Worm (Caenorhabditis elegans): ENCODE data around the gene glb-21.

Gene glb-21

DNA sequence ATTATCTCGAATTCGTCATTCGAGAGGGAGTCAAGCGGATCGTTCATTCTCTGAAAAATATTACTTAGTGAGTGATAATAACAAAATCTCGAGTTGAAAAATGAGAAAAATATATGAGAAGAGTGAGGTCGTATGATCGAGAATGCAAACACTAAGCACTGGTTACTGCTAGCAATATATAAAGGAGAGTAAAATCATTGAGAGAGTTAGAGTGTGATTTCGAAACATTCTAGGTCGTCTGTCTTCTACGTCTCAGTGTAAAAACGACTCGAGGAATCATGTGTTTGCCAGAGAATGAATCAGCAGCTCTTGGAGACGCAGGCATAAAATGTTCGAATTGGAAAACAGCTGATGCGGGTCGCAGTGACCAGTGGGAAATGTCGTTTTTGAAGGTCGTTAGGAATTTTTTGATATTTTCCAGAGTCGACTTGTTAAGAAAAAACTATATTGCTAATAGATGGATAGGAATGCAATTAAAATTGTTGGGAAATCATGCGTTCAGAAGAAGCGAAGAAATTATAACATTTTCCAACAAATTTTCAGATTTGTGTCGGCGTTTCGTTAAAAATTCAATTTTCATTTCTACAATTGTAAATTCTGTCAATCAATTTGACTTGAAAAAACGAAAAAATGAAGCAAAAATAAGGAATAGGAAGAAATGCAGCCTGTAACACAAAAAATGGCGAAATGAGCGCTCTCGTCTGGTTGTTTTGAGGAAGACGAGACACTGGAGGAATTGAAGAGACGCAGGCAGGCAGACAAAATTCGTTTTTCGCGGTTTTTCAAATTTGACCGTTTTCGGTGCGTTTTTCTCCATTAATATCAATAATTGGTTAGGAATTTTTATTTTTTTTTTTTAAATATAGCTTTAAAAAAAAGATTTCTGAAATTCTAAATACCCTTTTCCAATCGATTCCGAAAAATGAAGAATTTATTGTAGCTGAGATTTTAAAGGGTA, 14.3 kb downstream of the glb-21 start, which contains the start of gene allo-1 (continued):
- no peak for TF ChIP-seq alr-1 (tag; optimal IDR thresholded peaks at IDR 0.05; ENCODE audit: borderline replicate concordance)
- TF ChIP-seq nhr-71 (tag; optimal IDR thresholded peaks at IDR 0.05): peak; percentile 87
- peak; percentile 65 to 90 for TF ChIP-seq efl-1 (optimal IDR thresholded peaks at IDR 0.05)
- peak; percentile 90 to 99 for TF ChIP-seq efl-1 (GFP tag; optimal IDR thresholded peaks at IDR 0.05 in 1 of 2)
- TF ChIP-seq xbp-1 (tag; optimal IDR thresholded peaks at IDR 0.05): peak; percentile 46
- TF ChIP-seq unc-86 (tag; optimal IDR thresholded peaks at IDR 0.05): peak; percentile 23
- peak; percentile 84 for TF ChIP-seq jun-1 (tag; optimal IDR thresholded peaks at IDR 0.05)
- no peak for TF ChIP-seq ets-5 (GFP tag; IDR thresholded peaks at IDR 0.05)
- no peak for TF ChIP-seq dsc-1 (tag; optimal IDR thresholded peaks at IDR 0.05)

DNA sequence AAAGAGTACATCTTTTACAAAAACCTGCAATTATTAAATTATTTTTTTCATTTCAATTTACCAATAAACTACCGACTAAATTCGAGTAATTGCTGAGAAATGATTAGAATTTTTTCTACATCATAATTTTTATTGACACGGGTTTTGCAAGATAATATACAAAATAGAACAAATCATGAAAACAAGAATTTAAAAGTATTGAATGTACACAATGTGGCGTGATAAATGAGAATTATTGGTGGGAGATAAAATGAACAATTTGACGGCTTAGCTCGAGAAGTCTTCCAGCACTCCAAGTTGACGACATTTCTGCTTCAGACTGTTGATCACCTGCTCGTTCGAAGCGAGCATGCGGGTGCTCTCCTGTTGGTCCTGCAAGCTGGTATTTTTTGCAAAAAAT, 16.4 kb downstream of the glb-21 start, which contains the start of gene R102.4:
R102.4 (minus strand) TSS at position 101 of the 400 bp plus-strand sequence.
- TF ChIP-seq lir-3 (tag; optimal IDR thresholded peaks at IDR 0.05; ENCODE audit: poor library complexity) (no peak), snpc-4 (tag; optimal IDR thresholded peaks at IDR 0.05) (no peak), fkh-10 (GFP tag; optimal IDR thresholded peaks at IDR 0.05) (no peak), unc-98 (GFP tag; IDR thresholded peaks at IDR 0.05) (no peak), C34B4.2 (tag; optimal IDR thresholded peaks at IDR 0.05) (no peak), nhr-84 (tag; optimal IDR thresholded peaks at IDR 0.05) (no peak), elt-3 (tag; optimal IDR thresholded peaks at IDR 0.05) (no peak), ceh-63 (GFP tag; optimal IDR thresholded peaks at IDR 0.05) (no peak), F16B12.6 (tag; optimal IDR thresholded peaks at IDR 0.05) (no peak), ceh-82 (tag; optimal IDR thresholded peaks at IDR 0.05) (no peak), efl-1 (optimal IDR thresholded peaks at IDR 0.05) (no peak), efl-1 (GFP tag; optimal IDR thresholded peaks at IDR 0.05 in 1 of 2) (no peak), unc-62 (GFP tag; optimal IDR thresholded peaks at IDR 0.05) (no peak), lin-35 (GFP tag; optimal IDR thresholded peaks at IDR 0.05) (no peak), nhr-90 (tag; optimal IDR thresholded peaks at IDR 0.05; ENCODE audit: poor library complexity) (no peak), ceh-8 (GFP tag; optimal IDR thresholded peaks at IDR 0.05) (no peak), grh-1 (GFP tag; IDR thresholded peaks at IDR 0.05) (no peak), pqm-1 (tag; optimal IDR thresholded peaks at IDR 0.05) (no peak), snu-23 (GFP tag; optimal IDR thresholded peaks at IDR 0.05) (no peak), dsc-1 (tag; optimal IDR thresholded peaks at IDR 0.05) (no peak), aly-2 (tag; optimal IDR thresholded peaks at IDR 0.05) (no peak)

DNA sequence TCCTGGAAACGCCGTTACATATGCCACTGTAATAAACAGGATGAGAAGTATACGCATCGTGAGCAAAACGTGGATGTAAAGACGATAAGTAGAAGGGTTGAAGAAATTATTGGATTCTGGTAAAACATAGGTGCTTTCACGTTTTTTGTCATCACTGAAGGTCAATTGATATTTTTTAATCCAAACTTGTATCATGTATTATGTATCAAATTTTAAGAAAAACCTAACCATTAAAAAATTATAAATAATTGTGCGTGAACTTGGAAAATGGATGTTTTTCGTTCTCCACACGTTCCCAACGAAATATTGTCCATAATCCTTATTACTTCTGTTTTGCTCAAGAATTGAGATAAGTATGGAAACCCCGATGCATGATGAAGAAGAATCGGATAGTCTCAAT, 21.5 kb downstream of the glb-21 start, which contains the start of gene R102.8:
R102.8 (minus strand) TSS at position 101 of the 400 bp plus-strand sequence.
- TF ChIP-seq lsy-2 (tag; optimal IDR thresholded peaks at IDR 0.05): no peak
- no peak for TF ChIP-seq zip-4 (GFP tag; optimal IDR thresholded peaks at IDR 0.05)

DNA sequence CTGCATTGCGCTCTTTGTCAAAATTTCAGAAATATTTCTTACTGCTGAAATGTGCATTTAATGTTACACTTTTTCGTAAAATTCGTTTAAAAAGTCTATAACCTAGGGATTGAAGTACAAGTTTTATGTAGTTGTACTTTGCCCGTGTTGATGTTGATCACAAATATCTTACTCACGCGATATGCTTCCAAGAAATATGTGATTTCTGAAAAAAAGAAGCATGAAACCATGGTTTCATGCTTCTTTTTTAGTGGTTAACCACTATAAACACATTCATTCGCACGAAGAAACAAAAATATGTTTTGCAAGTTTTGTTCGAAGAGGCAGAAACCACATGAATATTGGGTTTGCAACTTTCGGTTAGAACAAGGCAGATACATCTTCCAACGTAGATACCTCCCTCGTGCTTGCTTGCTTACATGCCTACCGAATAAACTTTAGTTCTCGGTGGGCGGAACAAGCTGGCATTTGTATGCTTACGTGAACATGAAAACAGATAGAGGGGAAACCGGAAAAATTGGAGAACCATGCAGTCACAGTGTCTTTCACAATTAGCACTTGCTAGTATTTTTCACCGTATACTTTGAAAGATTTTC, 22.5 kb downstream of the glb-21 start, which contains the start of gene R102.3:
R102.3 (plus strand) TSS at position 546 of the 596 bp plus-strand sequence.
- TF ChIP-seq aha-1 (tag; optimal IDR thresholded peaks at IDR 0.05) (no peak), sox-4 (tag; optimal IDR thresholded peaks at IDR 0.05) (peak; percentile 22), fkh-8 (tag; optimal IDR thresholded peaks at IDR 0.05) (peak; percentile 73), nhr-71 (tag; optimal IDR thresholded peaks at IDR 0.05) (peak; percentile 59), nhr-47 (tag; optimal IDR thresholded peaks at IDR 0.05) (peak; percentile 41)

Data from whole organism, L1 larva.